Worm (Caenorhabditis elegans) whole organism, L3 larva: ENCODE results near the gene Y66D12A.21.

Source experiments
- ama-1 ChIP-seq: fragments of 150-350 bp; optimal IDR thresholded peaks from 2 replicates; lab custom pipeline; 2018
- egl-27 ChIP-seq: sonication (generic microtip); optimal IDR thresholded peaks from 4 replicates; lab custom pipeline; 2017; ENCODE audit warnings: missing biosample characterization, missing genetic modification reagents, missing genetic modification characterization
- elt-2 ChIP-seq: sonication (generic microtip); optimal IDR thresholded peaks from 2 replicates; lab custom pipeline; 2016; ENCODE audit warnings: missing genetic modification reagents, mild to moderate bottlenecking, missing genetic modification characterization, missing compliant biosample characterization
- fos-1 ChIP-seq: fragments of 150-350 bp; optimal IDR thresholded peaks from 2 replicates; lab custom pipeline; 2014; ENCODE audit warnings: missing biosample characterization, missing genetic modification characterization
- lin-39 ChIP-seq: fragments of 150-350 bp; optimal IDR thresholded peaks from 2 replicates; lab custom pipeline; 2018; ENCODE audit warnings: missing biosample characterization, missing genetic modification reagents, missing genetic modification characterization
- nhr-67 ChIP-seq: fragments of 150-350 bp; optimal IDR thresholded peaks from 2 replicates; lab custom pipeline; 2014; ENCODE audit warnings: missing biosample characterization, missing genetic modification characterization
- unc-39 ChIP-seq: sonication (generic microtip); optimal IDR thresholded peaks from 4 replicates; lab custom pipeline; 2017; ENCODE audit warnings: missing biosample characterization, missing genetic modification characterization
- unc-62 ChIP-seq: fragments of 150-350 bp; sonication (generic microtip); optimal IDR thresholded peaks from 4 replicates; lab custom pipeline; 2014; ENCODE audit warnings: missing biosample characterization, missing genetic modification reagents, missing genetic modification characterization
- ztf-11 ChIP-seq: fragments of 150-350 bp; optimal IDR thresholded peaks from 2 replicates; lab custom pipeline; 2014; ENCODE audit warnings: missing biosample characterization, missing genetic modification characterization

- no peak for TF ChIP-seq fos-1
- TF ChIP-seq unc-39 (tag; lab: Kevin White, UChicago), result no peak
- no peak for TF ChIP-seq nhr-67 (tag; lab: Kevin White, UChicago)
- TF ChIP-seq elt-2 (tag; lab: Kevin White, UChicago), result peak; percentile 84
- no peak for TF ChIP-seq ztf-11
- TF ChIP-seq lin-39 (tag; lab: Kevin White, UChicago), result no peak
- TF ChIP-seq egl-27, result no peak
- no peak for TF ChIP-seq ama-1 (lab: Kevin White, UChicago)
- TF ChIP-seq unc-62 (GFP tag; lab: Kevin White, UChicago), result no peak
These were observed 8.6 kb downstream of the Y66D12A.21 start, which contains the start of gene Y66D12A.24 for ce11 chrIII:11496496-11496895.
